Fruit fly (Drosophila melanogaster) whole organism, embryonic: Measurements from ENCODE around the gene Rdh.

Source experiments
- Atf6 ChIP-seq: fragments of 200-800 bp; sonication (Bioruptor generic); IDR thresholded peaks from 2 replicates; pipeline ENCODE4 v1.3.6; 2022; ENCODE audit warnings: missing biosample characterization, missing genetic modification characterization
- CG10274 ChIP-seq: fragments of 200-800 bp; sonication (Bioruptor generic); optimal IDR thresholded peaks from 3 replicates; lab custom pipeline; 2017; ENCODE audit warnings: missing biosample characterization, mild to moderate bottlenecking, missing genetic modification characterization
- CG10565 ChIP-seq: fragments of 200-800 bp; sonication (Bioruptor generic); optimal IDR thresholded peaks from 3 replicates; lab custom pipeline; 2016; ENCODE audit warnings: missing biosample characterization, mild to moderate bottlenecking, missing genetic modification characterization
- CG11504 ChIP-seq: fragments of 200-800 bp; sonication (Bioruptor generic); optimal IDR thresholded peaks from 3 replicates; lab custom pipeline; 2019; ENCODE audit warnings: missing biosample characterization, mild to moderate bottlenecking, missing genetic modification characterization, moderate library complexity
- CG1233 ChIP-seq: fragments of 200-800 bp; sonication (Bioruptor generic); optimal IDR thresholded peaks from 4 replicates; lab custom pipeline; 2018; ENCODE audit warnings: missing biosample characterization, mild to moderate bottlenecking, missing genetic modification characterization
- CG13287 ChIP-seq: fragments of 200-800 bp; sonication (Bioruptor generic); IDR thresholded peaks from 2 replicates; pipeline ENCODE4 v1.3.6; 2022; ENCODE audit warnings: missing biosample characterization, missing genetic modification characterization; ENCODE audit not compliant: partially characterized antibody
- CG15269 ChIP-seq: fragments of 200-800 bp; sonication (Bioruptor generic); optimal IDR thresholded peaks from 2 replicates; lab custom pipeline; 2018; ENCODE audit warnings: missing biosample characterization, mild to moderate bottlenecking, missing genetic modification characterization, moderate library complexity
- CG15514 ChIP-seq: fragments of 200-800 bp; sonication (Bioruptor generic); optimal IDR thresholded peaks from 3 replicates; lab custom pipeline; 2017; ENCODE audit warnings: missing biosample characterization, missing genetic modification characterization, mild to moderate bottlenecking, moderate library complexity, missing genetic modification reagents
- CG1603 ChIP-seq: fragments of 200-800 bp; sonication (Bioruptor generic); optimal IDR thresholded peaks from 2 replicates; lab custom pipeline; 2019; ENCODE audit warnings: missing biosample characterization, mild to moderate bottlenecking, missing genetic modification characterization, moderate library complexity
- CG17359 ChIP-seq: fragments of 200-800 bp; sonication (Bioruptor generic); optimal IDR thresholded peaks from 3 replicates; lab custom pipeline; 2018; ENCODE audit warnings: missing biosample characterization, mild to moderate bottlenecking, missing genetic modification characterization, moderate library complexity
- CG17802 ChIP-seq: fragments of 200-800 bp; sonication (Bioruptor generic); optimal IDR thresholded peaks from 2 replicates; lab custom pipeline; 2018; ENCODE audit warnings: missing biosample characterization, mild to moderate bottlenecking, missing genetic modification characterization, moderate library complexity
- CG4707 ChIP-seq: fragments of 200-800 bp; sonication (Bioruptor generic); optimal IDR thresholded peaks from 2 replicates; lab custom pipeline; 2018; ENCODE audit warnings: missing biosample characterization, mild to moderate bottlenecking, missing genetic modification characterization, moderate library complexity
- CG4820 ChIP-seq: fragments of 200-800 bp; sonication (Bioruptor generic); optimal IDR thresholded peaks from 3 replicates; lab custom pipeline; 2016; ENCODE audit warnings: missing biosample characterization, missing genetic modification characterization
- CG6272 ChIP-seq: fragments of 200-800 bp; sonication (Bioruptor generic); IDR thresholded peaks from 2 replicates; pipeline ENCODE4 v1.3.6; 2022; ENCODE audit warnings: missing biosample characterization, missing genetic modification characterization
- CG6654 ChIP-seq: fragments of 200-800 bp; sonication (Bioruptor generic); optimal IDR thresholded peaks from 2 replicates; lab custom pipeline; 2017; ENCODE audit warnings: missing biosample characterization, mild to moderate bottlenecking, missing genetic modification characterization
- CG9437 ChIP-seq: fragments of 200-800 bp; sonication (Bioruptor generic); optimal IDR thresholded peaks from 2 replicates; lab custom pipeline; 2018; ENCODE audit warnings: missing biosample characterization, mild to moderate bottlenecking, missing genetic modification characterization
- Ets65A ChIP-seq: fragments of 200-800 bp; sonication (Bioruptor generic); peaks from one replicate; lab custom pipeline; 2016; ENCODE audit warnings: missing biosample characterization, missing genetic modification characterization
- Gsc ChIP-seq: fragments of 200-800 bp; sonication (Bioruptor generic); IDR thresholded peaks from 2 replicates; pipeline ENCODE4 v1.3.6; 2022; ENCODE audit warnings: missing biosample characterization, missing genetic modification characterization
- HLHmδ ChIP-seq: fragments of 200-800 bp; sonication (Bioruptor generic); optimal IDR thresholded peaks from 2 replicates; lab custom pipeline; 2018; ENCODE audit warnings: missing biosample characterization, mild to moderate bottlenecking, missing genetic modification characterization, moderate library complexity
- Hr78 ChIP-seq, 2 experiments: fragments of 200-800 bp in 1 of 2; fragments of >200 bp in 1 of 2; sonication (Bioruptor generic) in 1 of 2; optimal IDR thresholded peaks; 2 replicates each; lab custom pipeline; 2017 to 2019; ENCODE audit warnings: missing biosample characterization in 2 of 2, missing genetic modification characterization in 2 of 2, mild to moderate bottlenecking in 1 of 2, moderate library complexity in 1 of 2
- Med ChIP-seq: fragments of 200-800 bp; sonication (Bioruptor generic); peaks from one replicate; lab custom pipeline; 2016; ENCODE audit warnings: missing biosample characterization, missing genetic modification characterization, mild to moderate bottlenecking, inconsistent platforms, moderate library complexity
- Neu2 ChIP-seq: fragments of 200-800 bp; sonication (Bioruptor generic); optimal IDR thresholded peaks from 3 replicates; lab custom pipeline; 2016; ENCODE audit warnings: missing biosample characterization, missing genetic modification characterization, borderline replicate concordance
- Spps ChIP-seq: fragments of 200-800 bp; sonication (Bioruptor generic); optimal IDR thresholded peaks from 2 replicates; lab custom pipeline; 2018; ENCODE audit warnings: missing biosample characterization, mild to moderate bottlenecking, missing genetic modification characterization
- Taf1 ChIP-seq: fragments of 200-800 bp; sonication (Bioruptor generic); IDR thresholded peaks from 2 replicates; pipeline ENCODE4 v1.3.6; 2022; ENCODE audit warnings: missing biosample characterization, missing genetic modification characterization
- Trl ChIP-seq, 3 experiments: fragments of >200 bp in 2 of 3; fragments of 200-800 bp in 1 of 3; sonication (Bioruptor generic) in 1 of 3; optimal IDR thresholded peaks; 2 replicates in 1 of 3; 3 replicates in 2 of 3; lab custom pipeline; 2016 to 2017; ENCODE audit warnings: missing biosample characterization in 1 of 3, missing genetic modification characterization in 1 of 3
- ab ChIP-seq: fragments of 200-800 bp; sonication (Bioruptor generic); optimal IDR thresholded peaks from 2 replicates; lab custom pipeline; 2016; ENCODE audit warnings: missing biosample characterization, missing genetic modification characterization
- ara ChIP-seq: fragments of 200-800 bp; sonication (Bioruptor generic); IDR thresholded peaks from 2 replicates; pipeline ENCODE4 v1.3.6; 2022; ENCODE audit warnings: missing biosample characterization, missing genetic modification characterization
- ash1 ChIP-seq: fragments of 200-800 bp; sonication (Bioruptor generic); optimal IDR thresholded peaks from 2 replicates; lab custom pipeline; 2018; ENCODE audit warnings: missing biosample characterization, mild to moderate bottlenecking, missing genetic modification characterization
- bbx ChIP-seq: fragments of 200-800 bp; sonication (Bioruptor generic); IDR thresholded peaks from 2 replicates; pipeline ENCODE4 v1.3.6; 2022; ENCODE audit warnings: missing biosample characterization, missing genetic modification characterization; ENCODE audit not compliant: partially characterized antibody
- bcd ChIP-seq: fragments of 200-800 bp; sonication (Bioruptor generic); optimal IDR thresholded peaks from 2 replicates; lab custom pipeline; 2017; ENCODE audit warnings: missing biosample characterization, mild to moderate bottlenecking, missing genetic modification characterization
- da ChIP-seq: fragments of 200-800 bp; sonication (Bioruptor generic); optimal IDR thresholded peaks from 2 replicates; lab custom pipeline; 2016; ENCODE audit warnings: missing biosample characterization, missing genetic modification characterization
- dm ChIP-seq: fragments of 200-800 bp; sonication (Bioruptor generic); optimal IDR thresholded peaks from 3 replicates; lab custom pipeline; 2016; ENCODE audit warnings: missing biosample characterization, missing genetic modification characterization
- dpn ChIP-seq, 2 experiments: fragments of 200-800 bp; sonication (Bioruptor generic); optimal IDR thresholded peaks; 3 replicates each; lab custom pipeline; 2016; ENCODE audit warnings: missing biosample characterization in 2 of 2, missing genetic modification characterization in 2 of 2
- fu2 ChIP-seq: fragments of 200-800 bp; sonication (Bioruptor generic); optimal IDR thresholded peaks from 2 replicates; lab custom pipeline; 2016; ENCODE audit warnings: missing biosample characterization, missing genetic modification characterization
- gce ChIP-seq: fragments of 200-800 bp; sonication (Bioruptor generic); IDR thresholded peaks from 3 replicates; pipeline ENCODE4 v1.3.6; 2022; ENCODE audit warnings: missing biosample characterization, missing genetic modification characterization
- jigr1 ChIP-seq: fragments of 200-800 bp; sonication (Bioruptor generic); IDR thresholded peaks from 3 replicates; pipeline ENCODE4 v1.3.6; 2022; ENCODE audit warnings: missing biosample characterization, missing genetic modification characterization
- jing ChIP-seq: fragments of 200-800 bp; sonication (Bioruptor generic); optimal IDR thresholded peaks from 2 replicates; lab custom pipeline; 2018; ENCODE audit warnings: missing biosample characterization, mild to moderate bottlenecking, missing genetic modification characterization
- lbe ChIP-seq: fragments of 200-800 bp; sonication (Bioruptor generic); optimal IDR thresholded peaks from 2 replicates; lab custom pipeline; 2016; ENCODE audit warnings: missing biosample characterization, mild to moderate bottlenecking, missing genetic modification characterization
- otp ChIP-seq: fragments of 200-800 bp; sonication (Bioruptor generic); IDR thresholded peaks from 3 replicates; pipeline ENCODE4, ENCODE4 v1.3.6; 2022; ENCODE audit warnings: missing biosample characterization, missing genetic modification characterization
- pum ChIP-seq: fragments of 200-800 bp; sonication (Bioruptor generic); optimal IDR thresholded peaks from 2 replicates; lab custom pipeline; 2016; ENCODE audit warnings: missing biosample characterization, missing genetic modification characterization
- sd ChIP-seq: fragments of 200-800 bp; sonication (Bioruptor generic); optimal IDR thresholded peaks from 3 replicates; lab custom pipeline; 2018; ENCODE audit warnings: missing biosample characterization, mild to moderate bottlenecking, missing genetic modification characterization, moderate library complexity
- seq ChIP-seq: fragments of 200-800 bp; sonication (Bioruptor generic); IDR thresholded peaks from 2 replicates; pipeline ENCODE4 v1.3.6; 2022; ENCODE audit warnings: missing biosample characterization, missing genetic modification characterization
- sima ChIP-seq: fragments of 200-800 bp; sonication (Bioruptor generic); optimal IDR thresholded peaks from 2 replicates; lab custom pipeline; 2016; ENCODE audit warnings: missing biosample characterization, missing genetic modification characterization
- sob ChIP-seq: fragments of 200-800 bp; sonication (Bioruptor generic); IDR thresholded peaks from 2 replicates; pipeline ENCODE4 v1.3.6; 2022; ENCODE audit warnings: missing biosample characterization, missing genetic modification characterization
- ssp ChIP-seq: fragments of 200-800 bp; sonication (Bioruptor generic); IDR thresholded peaks from 2 replicates; pipeline ENCODE4 v1.3.6; 2022; ENCODE audit warnings: missing biosample characterization, missing genetic modification characterization
- stc ChIP-seq: fragments of 200-800 bp; sonication (Bioruptor generic); IDR thresholded peaks from 2 replicates; pipeline ENCODE4 v1.3.6; 2022; ENCODE audit warnings: missing biosample characterization, missing genetic modification characterization
- tup ChIP-seq: fragments of 200-800 bp; sonication (Bioruptor generic); optimal IDR thresholded peaks from 2 replicates; lab custom pipeline; 2016; ENCODE audit warnings: missing biosample characterization, mild to moderate bottlenecking, missing genetic modification characterization, moderate library complexity
- zen ChIP-seq: fragments of 200-800 bp; sonication (Bioruptor generic); optimal IDR thresholded peaks from 3 replicates; lab custom pipeline; 2018; ENCODE audit warnings: missing biosample characterization, mild to moderate bottlenecking, missing genetic modification characterization, moderate library complexity

Gene Rdh

DNA sequence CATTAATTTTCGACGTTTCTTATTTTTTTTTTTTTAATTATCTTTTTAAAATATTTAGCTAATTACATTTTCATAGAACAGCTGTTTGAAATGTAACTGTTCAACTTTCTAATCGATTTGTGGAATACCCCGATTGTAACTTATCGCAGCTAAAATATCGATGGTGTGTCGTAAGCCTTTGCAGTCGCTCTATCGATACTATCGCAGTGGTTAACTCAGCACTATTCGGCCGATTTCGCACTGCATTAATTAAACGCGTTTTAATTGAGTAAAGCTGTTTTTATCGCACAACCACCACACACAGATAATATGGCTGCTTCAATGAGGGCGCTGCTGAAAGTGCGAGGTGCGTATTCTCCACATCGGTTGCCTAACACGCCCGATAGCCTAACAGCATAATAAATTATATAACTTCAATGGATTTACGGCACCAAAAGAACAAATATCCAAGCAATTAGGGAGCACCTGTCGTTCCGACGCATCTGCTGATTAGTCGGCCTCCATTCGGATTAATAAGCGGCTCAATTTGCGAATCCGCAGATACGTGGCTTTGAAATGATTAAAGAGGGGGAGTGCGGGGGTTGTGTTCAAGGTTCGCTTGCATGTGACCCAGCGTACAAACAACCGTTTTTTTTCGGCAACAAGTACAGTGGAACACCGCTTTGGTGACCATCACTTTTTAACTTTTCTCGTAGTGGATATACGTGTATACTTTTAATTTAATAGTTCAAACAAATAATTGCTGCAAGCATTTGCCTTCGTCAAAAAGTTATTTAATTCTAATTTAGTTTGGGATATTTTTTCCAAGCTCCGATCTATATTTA is 11.0 kb upstream of the Rdh start, which contains the start of gene Scsalpha1 (continued):
- TF ChIP-seq CG1603 (peak; percentile 74), CG10274 (GFP tag; lab: Kevin White, UChicago) (no peak), stc (GFP tag; lab: Robert Waterston, UW) (no peak), CG17359 (tag; lab: Kevin White, UChicago) (peak; percentile 8), Neu2 (GFP tag; lab: Kevin White, UChicago) (peak; percentile 96), CG6272 (GFP tag; lab: Robert Waterston, UW) (peak; percentile 65), Spps (tag; lab: Kevin White, UChicago) (no peak), ara (GFP tag; lab: Robert Waterston, UW) (peak; percentile 37; the same call in 1 of the 2 replicates), seq (peak; percentile 71; the same call in 1 of the 2 replicates), CG4707 (GFP tag; lab: Kevin White, UChicago) (no peak), CG15514 (peak; percentile 31), Taf1 (GFP tag; lab: Robert Waterston, UW) (no peak), jing (GFP tag; lab: Kevin White, UChicago) (no peak), otp (GFP tag; lab: Robert Waterston, UW) (peak; percentile 39; the same call in 1 of the 3 replicates), CG6654 (GFP tag; lab: Kevin White, UChicago) (no peak), bcd (no peak), Med (GFP tag; lab: Kevin White, UChicago) (peak; percentile 89), ab (GFP tag; lab: Kevin White, UChicago) (no peak), HLHmδ (GFP tag; lab: Kevin White, UChicago) (no peak), CG4820 (no peak), ash1 (GFP tag; lab: Kevin White, UChicago) (no peak), Gsc (GFP tag; lab: Robert Waterston, UW) (no peak), Ets65A (GFP tag; lab: Kevin White, UChicago) (no peak), gce (GFP tag; lab: Robert Waterston, UW) (peak; percentile 14; the same call in 1 of the 3 replicates), sd (tag; lab: Kevin White, UChicago) (peak; percentile 26), Hr78 (GFP tag; optimal IDR thresholded peaks at IDR 0.05; lab: Kevin White, UChicago) (peak in 1 of 2 experiments; percentile 83), CG17802 (tag; lab: Kevin White, UChicago) (no peak), sima (GFP tag; lab: Kevin White, UChicago) (no peak), tup (GFP tag; lab: Kevin White, UChicago) (no peak), fu2 (peak; percentile 6), pum (GFP tag; lab: Kevin White, UChicago) (no peak), CG10565 (GFP tag; lab: Kevin White, UChicago) (no peak), CG11504 (tag; lab: Kevin White, UChicago) (no peak), CG9437 (GFP tag; lab: Kevin White, UChicago) (peak; percentile 65), Atf6 (GFP tag; lab: Robert Waterston, UW) (peak; percentile 70; the same call in 1 of the 2 replicates), zen (tag; lab: Kevin White, UChicago) (peak; percentile 91), bbx (GFP tag; lab: Robert Waterston, UW) (peak; percentile 100), jigr1 (GFP tag; lab: Robert Waterston, UW) (no peak), Trl (optimal IDR thresholded peaks at IDR 0.05; lab: Kevin White, UChicago) (no peak), Trl (GFP tag; optimal IDR thresholded peaks at IDR 0.05; lab: Kevin White, UChicago) (no peak), da (GFP tag; lab: Kevin White, UChicago) (no peak), lbe (GFP tag; lab: Kevin White, UChicago) (no peak), CG13287 (GFP tag; lab: Robert Waterston, UW) (peak; percentile 99), ssp (peak; percentile 59), dpn (GFP tag; optimal IDR thresholded peaks at IDR 0.05; lab: Kevin White, UChicago) (peak in 1 of 2 experiments; percentile 16), CG15269 (tag; lab: Kevin White, UChicago) (peak; percentile 59), sob (no peak; the same call in 1 of the 2 replicates), CG1233 (GFP tag; lab: Kevin White, UChicago) (no peak), dm (GFP tag; lab: Kevin White, UChicago) (no peak)
